Fruit fly (Drosophila melanogaster): Measurements from ENCODE around the gene CG15296.

The CG15296 gene

dm6 chrX:10549050-10549449 is 17.3 kb downstream of the CG15296 start:
- TF ChIP-seq jim (GFP tag; optimal IDR thresholded peaks at IDR 0.05) (no peak), Hr78 (GFP tag; optimal IDR thresholded peaks at IDR 0.05) (no peak), woc (GFP tag; optimal IDR thresholded peaks at IDR 0.05) (no peak)

- TF ChIP-seq CG9705 (GFP tag; optimal IDR thresholded peaks at IDR 0.05) (no peak), jim (GFP tag; optimal IDR thresholded peaks at IDR 0.05) (no peak), Dif (GFP tag; optimal IDR thresholded peaks at IDR 0.05; ENCODE audit: partially characterized antibody) (no peak), rgr (GFP tag; optimal IDR thresholded peaks at IDR 0.05) (no peak), lola (GFP tag; optimal IDR thresholded peaks at IDR 0.05) (no peak), Dfd (GFP tag; optimal IDR thresholded peaks at IDR 0.05) (no peak), Rel (GFP tag; optimal IDR thresholded peaks at IDR 0.05) (no peak), Rel (tag; optimal IDR thresholded peaks at IDR 0.05) (no peak), Sp1 (GFP tag; optimal IDR thresholded peaks at IDR 0.05) (no peak), dl (GFP tag; optimal IDR thresholded peaks at IDR 0.05; ENCODE audit: insufficient read depth in 1 of 2, partially characterized antibody in 2 of 2) (no peak), Hnf4 (GFP tag; optimal IDR thresholded peaks at IDR 0.05) (no peak), dmrt93B (GFP tag; optimal IDR thresholded peaks at IDR 0.05) (no peak), CrebA (GFP tag; optimal IDR thresholded peaks at IDR 0.05; ENCODE audit: borderline replicate concordance) (no peak)
Observed at dm6 chrX:10547857-10548135, 18.6 kb downstream of the CG15296 start.

- peak in 1 of 2 experiments; percentile 50 for TF ChIP-seq dl (GFP tag; optimal IDR thresholded peaks at IDR 0.05; ENCODE audit: insufficient read depth in 1 of 2, partially characterized antibody in 2 of 2)
- TF ChIP-seq Mio (GFP tag; optimal IDR thresholded peaks at IDR 0.05), result peak; percentile 48
- peak; percentile 62 for TF ChIP-seq sv (GFP tag; optimal IDR thresholded peaks at IDR 0.05)
- TF ChIP-seq GATAd (GFP tag; optimal IDR thresholded peaks at IDR 0.05), result peak; percentile 78
- TF ChIP-seq Hr78 (GFP tag; optimal IDR thresholded peaks at IDR 0.05), result no peak
- TF ChIP-seq Dif (GFP tag; optimal IDR thresholded peaks at IDR 0.05; ENCODE audit: partially characterized antibody), result peak; percentile 31
- peak; percentile 93 for TF ChIP-seq rgr (GFP tag; optimal IDR thresholded peaks at IDR 0.05)
- no peak for TF ChIP-seq Myc (optimal IDR thresholded peaks at IDR 0.05)
- TF ChIP-seq Vsx2 (GFP tag; optimal IDR thresholded peaks at IDR 0.05; ENCODE audit: partially characterized antibody), result no peak
- TF ChIP-seq sage (GFP tag; optimal IDR thresholded peaks at IDR 0.05), result peak; percentile 91
- TF ChIP-seq dsf (GFP tag; optimal IDR thresholded peaks at IDR 0.05; ENCODE audit: borderline replicate concordance), result peak; percentile 67
- peak; percentile 88 for TF ChIP-seq CG32264 (GFP tag; optimal IDR thresholded peaks at IDR 0.05)
- TF ChIP-seq Hnf4 (GFP tag; optimal IDR thresholded peaks at IDR 0.05), result peak; percentile 92
- peak; percentile 94 for TF ChIP-seq HLH106 (tag; optimal IDR thresholded peaks at IDR 0.05)
- no peak for TF ChIP-seq Abd-B (GFP tag; optimal IDR thresholded peaks at IDR 0.05)
- TF ChIP-seq OdsH (GFP tag; optimal IDR thresholded peaks at IDR 0.05), result peak; percentile 91
- no peak for TF ChIP-seq N (GFP tag; optimal IDR thresholded peaks at IDR 0.05)
- TF ChIP-seq Dfd (GFP tag; optimal IDR thresholded peaks at IDR 0.05), result no peak
- TF ChIP-seq tai (GFP tag; optimal IDR thresholded peaks at IDR 0.05), result peak; percentile 87
- no peak for TF ChIP-seq pan (optimal IDR thresholded peaks at IDR 0.05)
- TF ChIP-seq usp (GFP tag; optimal IDR thresholded peaks at IDR 0.05), result no peak
- TF ChIP-seq psq (GFP tag; optimal IDR thresholded peaks at IDR 0.05), result peak; percentile 77
- TF ChIP-seq lola (GFP tag; optimal IDR thresholded peaks at IDR 0.05), result no peak
- peak; percentile 92 for TF ChIP-seq h (GFP tag; optimal IDR thresholded peaks at IDR 0.05)
- TF ChIP-seq Sp1 (GFP tag; optimal IDR thresholded peaks at IDR 0.05), result peak; percentile 91
- peak; percentile 73 for TF ChIP-seq Rel (GFP tag; optimal IDR thresholded peaks at IDR 0.05)
- peak; percentile 36 for TF ChIP-seq Rel (tag; optimal IDR thresholded peaks at IDR 0.05)
- peak; percentile 79 for TF ChIP-seq CG9705 (GFP tag; optimal IDR thresholded peaks at IDR 0.05)
- peak; percentile 80 to 94 for TF ChIP-seq foxo (GFP tag; optimal IDR thresholded peaks at IDR 0.05)
- peak; percentile 41 for TF ChIP-seq Hr83 (GFP tag; optimal IDR thresholded peaks at IDR 0.05; ENCODE audit: poor library complexity, severe bottlenecking)
- TF ChIP-seq Jra (GFP tag; optimal IDR thresholded peaks at IDR 0.05), result peak; percentile 82
- TF ChIP-seq br (GFP tag; optimal IDR thresholded peaks at IDR 0.05), result peak; percentile 91
- TF ChIP-seq fru (GFP tag; optimal IDR thresholded peaks at IDR 0.05), result peak; percentile 95
- peak; percentile 88 for TF ChIP-seq dmrt93B (GFP tag; optimal IDR thresholded peaks at IDR 0.05)
- peak; percentile 90 for TF ChIP-seq woc (GFP tag; optimal IDR thresholded peaks at IDR 0.05)
- TF ChIP-seq jim (GFP tag; optimal IDR thresholded peaks at IDR 0.05), result no peak
- TF ChIP-seq ey (GFP tag; optimal IDR thresholded peaks at IDR 0.05), result peak; percentile 93
- TF ChIP-seq brk (GFP tag; optimal IDR thresholded peaks at IDR 0.05), result peak; percentile 83
- TF ChIP-seq CrebA (GFP tag; optimal IDR thresholded peaks at IDR 0.05; ENCODE audit: borderline replicate concordance), result peak; percentile 70
Observed at dm6 chrX:10547070-10547856, 19.1 kb downstream of the CG15296 start.

All from whole organism, wandering third instar larva.